Worm (Caenorhabditis elegans): ENCODE measurements around the gene pho-8.

DNA sequence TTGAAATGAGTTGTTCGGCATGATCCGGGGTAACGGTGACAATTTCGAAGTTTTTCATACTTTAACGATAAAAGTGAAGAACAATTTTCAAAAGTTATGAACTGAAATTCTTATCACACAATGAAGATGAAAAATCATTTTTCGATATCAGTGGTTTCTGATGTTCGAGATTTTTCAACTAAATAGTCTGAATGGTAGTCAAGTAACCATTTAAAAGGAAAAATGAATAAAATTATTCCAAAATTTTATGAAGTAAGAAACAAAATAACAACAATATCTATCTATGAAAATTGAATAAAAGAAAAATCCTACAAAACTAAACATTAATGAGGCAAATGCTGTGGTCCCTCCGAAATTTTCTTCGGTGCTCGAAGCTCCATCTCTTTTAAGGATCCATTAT is 7.8 kb upstream of the pho-8 start, which contains the start of gene D2023.4:
- TF ChIP-seq ets-4 (GFP tag; optimal IDR thresholded peaks at IDR 0.05): no peak
- TF ChIP-seq nhr-90 (tag; optimal IDR thresholded peaks at IDR 0.05): no peak
- TF ChIP-seq dpl-1 (GFP tag; optimal IDR thresholded peaks at IDR 0.05): no peak
- TF ChIP-seq F55B11.4 (tag; optimal IDR thresholded peaks at IDR 0.05; ENCODE audit: borderline replicate concordance, insufficient read depth): no peak
- no peak for TF ChIP-seq aptf-2 (GFP tag; conservative IDR thresholded peaks at IDR 0.05)
- TF ChIP-seq nhr-80 (tag; optimal IDR thresholded peaks at IDR 0.05): no peak
- no peak for TF ChIP-seq B0019.2 (GFP tag; conservative IDR thresholded peaks at IDR 0.05)
- TF ChIP-seq egl-44 (GFP tag; IDR thresholded peaks at IDR 0.05): no peak
- no peak for TF ChIP-seq ZK185.1 (tag; optimal IDR thresholded peaks at IDR 0.05; ENCODE audit: poor library complexity, severe bottlenecking)
- no peak for TF ChIP-seq F57A8.1 (GFP tag; optimal IDR thresholded peaks at IDR 0.05)
- no peak for TF ChIP-seq C17E4.6 (GFP tag; IDR thresholded peaks at IDR 0.05)
- no peak for TF ChIP-seq zfh-2 (GFP tag; conservative IDR thresholded peaks at IDR 0.05)
- TF ChIP-seq ceh-40 (GFP tag; IDR thresholded peaks at IDR 0.05): no peak
